Worm (Caenorhabditis elegans): ENCODE measurements around the gene snu-66.

Gene snu-66

ce11 chrV:7603404-7603803 lies 27.9 kb upstream of the snu-66 start, which contains the start of gene C50E3.11 (continued):
- no peak for TF ChIP-seq aha-1 (tag)
- no peak for TF ChIP-seq nhr-111 (GFP tag; optimal IDR thresholded peaks at IDR 0.05)

ce11 chrV:7601443-7601842 lies 26.0 kb upstream of the snu-66 start, which contains the start of gene scl-26:
scl-26 (minus strand) TSS chrV:7601543.
- TF ChIP-seq sdz-12 (GFP tag; optimal IDR thresholded peaks at IDR 0.05) (no peak), F49E8.2 (tag; optimal IDR thresholded peaks at IDR 0.05; ENCODE audit: borderline replicate concordance) (no peak), lin-38 (GFP tag; IDR thresholded peaks at IDR 0.05) (no peak), Y105C5A.15 (GFP tag; IDR thresholded peaks at IDR 0.05) (no peak), daf-19 (GFP tag; conservative IDR thresholded peaks at IDR 0.05) (no peak), ceh-20 (GFP tag; IDR thresholded peaks at IDR 0.05) (no peak), lin-13 (GFP tag; optimal IDR thresholded peaks at IDR 0.05) (no peak), lim-7 (GFP tag; IDR thresholded peaks at IDR 0.05) (no peak), ces-1 (GFP tag; optimal IDR thresholded peaks at IDR 0.05) (no peak), unc-39 (tag; optimal IDR thresholded peaks at IDR 0.05) (no peak), snpc-4 (tag; optimal IDR thresholded peaks at IDR 0.05) (no peak), Y48G9A.11 (GFP tag; IDR thresholded peaks at IDR 0.05) (no peak), dve-1 (tag; optimal IDR thresholded peaks at IDR 0.05; ENCODE audit: insufficient read depth) (no peak), ceh-44 (GFP tag; IDR thresholded peaks at IDR 0.05) (no peak), lin-29 (GFP tag; IDR thresholded peaks at IDR 0.05) (no peak), F37D6.2 (tag; optimal IDR thresholded peaks at IDR 0.05) (no peak), lsy-2 (tag; optimal IDR thresholded peaks at IDR 0.05) (no peak), spr-3 (GFP tag; optimal IDR thresholded peaks at IDR 0.05) (no peak), hlh-30 (tag; optimal IDR thresholded peaks at IDR 0.05; ENCODE audit: insufficient read depth) (no peak)

- TF ChIP-seq hif-1 (tag; optimal IDR thresholded peaks at IDR 0.05), result no peak
- no peak for TF ChIP-seq aha-1 (tag)
- TF ChIP-seq gei-8 (GFP tag; optimal IDR thresholded peaks at IDR 0.05), result no peak
- TF ChIP-seq aly-2 (tag; optimal IDR thresholded peaks at IDR 0.05), result no peak
- no peak for TF ChIP-seq lin-15B (tag; optimal IDR thresholded peaks at IDR 0.05)
- no peak for TF ChIP-seq nhr-11 (tag; optimal IDR thresholded peaks at IDR 0.05)
- no peak for TF ChIP-seq fos-1 (tag; optimal IDR thresholded peaks at IDR 0.05)
- TF ChIP-seq dmd-8 (GFP tag; IDR thresholded peaks at IDR 0.05), result no peak
Measured at ce11 chrV:7600149-7600548, 24.7 kb upstream of the snu-66 start, which contains the start of gene C50E3.9. C50E3.9 (minus strand) TSS chrV:7600249.

ce11 chrV:7598269-7598668 lies 22.8 kb upstream of the snu-66 start, which contains the start of gene C50E3.7:
C50E3.7 (minus strand) TSS chrV:7598369.
- TF ChIP-seq nhr-48 (tag; optimal IDR thresholded peaks at IDR 0.05) (no peak), R02D3.7 (tag; optimal IDR thresholded peaks at IDR 0.05) (no peak), dmd-9 (GFP tag; IDR thresholded peaks at IDR 0.05) (no peak), tra-1 (GFP tag; IDR thresholded peaks at IDR 0.05) (no peak), nhr-41 (GFP tag; IDR thresholded peaks at IDR 0.05) (no peak), jun-1 (tag; optimal IDR thresholded peaks at IDR 0.05) (no peak), spr-3 (GFP tag; optimal IDR thresholded peaks at IDR 0.05) (no peak), lsy-2 (tag; optimal IDR thresholded peaks at IDR 0.05) (no peak), nhr-28 (tag; optimal IDR thresholded peaks at IDR 0.05) (no peak), skn-1 (tag; optimal IDR thresholded peaks at IDR 0.05) (no peak), nhr-10 (tag; optimal IDR thresholded peaks at IDR 0.05) (no peak), nhr-77 (tag; optimal IDR thresholded peaks at IDR 0.05) (no peak), daf-16 (GFP tag; optimal IDR thresholded peaks at IDR 0.05) (no peak), daf-16 (tag; optimal IDR thresholded peaks at IDR 0.05) (no peak), nhr-42 (GFP tag; IDR thresholded peaks at IDR 0.05) (no peak), ZK546.5 (tag; optimal IDR thresholded peaks at IDR 0.05) (no peak), nhr-237 (tag; optimal IDR thresholded peaks at IDR 0.05) (no peak), hlh-30 (tag; optimal IDR thresholded peaks at IDR 0.05; ENCODE audit: insufficient read depth) (no peak), daf-12 (tag; optimal IDR thresholded peaks at IDR 0.05) (no peak), madf-9 (GFP tag; conservative IDR thresholded peaks at IDR 0.05) (no peak)

Measured in whole organism, L4 larva.